Worm (Caenorhabditis elegans) whole organism, young adult: Measurements from ENCODE around the gene B0457.6.

ENCODE experiments used
- B0019.2 ChIP-seq: fragments of 200-800 bp; sonication (Bioruptor generic); conservative IDR thresholded peaks from 2 replicates; pipeline ENCODE4 v1.3.6; 2022; ENCODE audit warnings: missing genetic modification reagents, missing genetic modification characterization, missing compliant biosample characterization
- B0336.3 ChIP-seq: fragments of 200-800 bp; sonication (Bioruptor generic); IDR thresholded peaks from 2 replicates; pipeline ENCODE4 v1.3.6; 2022; ENCODE audit warnings: missing genetic modification characterization, missing compliant biosample characterization
- F10E7.11 ChIP-seq: sonication (generic microtip); optimal IDR thresholded peaks from 2 replicates; lab custom pipeline; 2017; ENCODE audit warnings: mild to moderate bottlenecking, missing genetic modification characterization, moderate library complexity, missing compliant biosample characterization
- F37B4.10 ChIP-seq: fragments of 200-800 bp; sonication (Bioruptor generic); IDR thresholded peaks from 2 replicates; pipeline ENCODE4 v1.3.6; 2022; ENCODE audit warnings: missing genetic modification characterization, missing compliant biosample characterization
- F39B2.1 ChIP-seq: fragments of 200-800 bp; sonication (Bioruptor generic); IDR thresholded peaks from 2 replicates; pipeline ENCODE4 v1.3.6; 2022; ENCODE audit warnings: missing genetic modification reagents, missing genetic modification characterization, missing compliant biosample characterization
- F49E8.2 ChIP-seq: sonication (generic microtip); optimal IDR thresholded peaks from 3 replicates; lab custom pipeline; 2017; ENCODE audit warnings: missing genetic modification characterization, mild to moderate bottlenecking, missing compliant biosample characterization, antibody characterized with exemption, moderate library complexity; ENCODE audit not compliant: insufficient read depth
- F55B11.4 ChIP-seq: sonication (generic microtip); optimal IDR thresholded peaks from 2 replicates; lab custom pipeline; 2016; ENCODE audit warnings: missing compliant biosample characterization, missing genetic modification characterization, borderline replicate concordance; ENCODE audit not compliant: insufficient read depth
- F57C9.4 ChIP-seq: sonication (generic microtip); optimal IDR thresholded peaks from 2 replicates; lab custom pipeline; 2017; ENCODE audit warnings: mild to moderate bottlenecking, missing genetic modification characterization, missing compliant biosample characterization
- T26A5.8 ChIP-seq: sonication (generic microtip); optimal IDR thresholded peaks from 2 replicates; lab custom pipeline; 2016; ENCODE audit warnings: missing genetic modification characterization, missing compliant biosample characterization
- Y53G8AR.9 ChIP-seq: fragments of 200-800 bp; sonication (Bioruptor generic); conservative IDR thresholded peaks from 2 replicates; pipeline ENCODE4 v1.3.6; 2022; ENCODE audit warnings: missing genetic modification reagents, missing genetic modification characterization, missing compliant biosample characterization
- Y56A3A.18 ChIP-seq: fragments of 200-800 bp; sonication (Bioruptor generic); IDR thresholded peaks from 2 replicates; pipeline ENCODE4 v1.3.6; 2022; ENCODE audit warnings: missing genetic modification reagents, missing genetic modification characterization, missing compliant biosample characterization
- Y95B8A.8 ChIP-seq: fragments of 200-800 bp; sonication (Bioruptor generic); IDR thresholded peaks from 2 replicates; pipeline ENCODE4 v1.3.6; 2022; ENCODE audit warnings: missing genetic modification reagents, missing genetic modification characterization, missing compliant biosample characterization
- ZK185.1 ChIP-seq: sonication (generic microtip); optimal IDR thresholded peaks from 2 replicates; lab custom pipeline; 2016; ENCODE audit warnings: mild to moderate bottlenecking, missing genetic modification characterization, missing compliant biosample characterization; ENCODE audit not compliant: poor library complexity, severe bottlenecking
- ama-1 ChIP-seq, 3 experiments: fragments of 150-350 bp in 1 of 3; sonication (generic microtip) in 2 of 3; optimal IDR thresholded peaks; 2 replicates each; lab custom pipeline; 2014 to 2018; ENCODE audit warnings: missing biosample characterization in 2 of 3, missing genetic modification characterization in 2 of 3, missing genetic modification reagents in 2 of 3
- aptf-2 ChIP-seq: fragments of 200-800 bp; sonication (Bioruptor generic); conservative IDR thresholded peaks from 2 replicates; pipeline ENCODE4 v1.3.6; 2022; ENCODE audit warnings: missing genetic modification reagents, missing genetic modification characterization, missing compliant biosample characterization
- atf-7 ChIP-seq: sonication (generic microtip); optimal IDR thresholded peaks from 2 replicates; lab custom pipeline; 2017; ENCODE audit warnings: mild to moderate bottlenecking, missing genetic modification characterization, missing compliant biosample characterization
- bed-2 ChIP-seq: fragments of 200-800 bp; sonication (Bioruptor generic); IDR thresholded peaks from 2 replicates; pipeline ENCODE4 v1.3.6; 2022; ENCODE audit warnings: missing genetic modification reagents, missing genetic modification characterization, missing compliant biosample characterization
- cebp-1 ChIP-seq, 2 experiments: fragments of 200-800 bp in 1 of 2; sonication (Bioruptor generic) in 1 of 2; sonication (generic microtip) in 1 of 2; IDR thresholded peaks in 1 of 2; optimal IDR thresholded peaks in 1 of 2; 2 replicates each; pipeline versions ENCODE4 v1.3.6 to Lab custom; 2017 to 2022; ENCODE audit warnings: missing compliant biosample characterization in 2 of 2, missing genetic modification characterization in 2 of 2, mild to moderate bottlenecking in 1 of 2, missing genetic modification reagents in 1 of 2, moderate library complexity in 1 of 2
- ceh-100 ChIP-seq: fragments of 200-800 bp; sonication (Bioruptor generic); IDR thresholded peaks from 2 replicates; pipeline ENCODE4 v1.3.6; 2022; ENCODE audit warnings: missing genetic modification reagents, missing genetic modification characterization, missing compliant biosample characterization
- egl-18 ChIP-seq: fragments of 200-800 bp; sonication (Bioruptor generic); IDR thresholded peaks from 2 replicates; pipeline ENCODE4 v1.3.6; 2022; ENCODE audit warnings: missing genetic modification reagents, missing genetic modification characterization, missing compliant biosample characterization
- fkh-3 ChIP-seq: sonication (generic microtip); optimal IDR thresholded peaks from 2 replicates; lab custom pipeline; 2016; ENCODE audit warnings: mild to moderate bottlenecking, missing genetic modification characterization, missing compliant biosample characterization
- gei-17 ChIP-seq: fragments of 200-800 bp; sonication (Bioruptor generic); optimal IDR thresholded peaks from 2 replicates; lab custom pipeline; 2018; ENCODE audit warnings: mild to moderate bottlenecking, missing genetic modification characterization, missing compliant biosample characterization
- hmg-1.2 ChIP-seq: fragments of 200-800 bp; sonication (Bioruptor generic); IDR thresholded peaks from 2 replicates; pipeline ENCODE4 v1.3.6; 2022; ENCODE audit warnings: missing genetic modification reagents, missing genetic modification characterization, missing compliant biosample characterization
- hmg-20 ChIP-seq: fragments of 200-800 bp; sonication (Bioruptor generic); IDR thresholded peaks from 2 replicates; pipeline ENCODE4 v1.3.6; 2022; ENCODE audit warnings: missing genetic modification reagents, missing genetic modification characterization, missing compliant biosample characterization
- hrde-1 ChIP-seq: sonication (generic microtip); optimal IDR thresholded peaks from 2 replicates; lab custom pipeline; 2016; ENCODE audit warnings: missing genetic modification characterization, mild to moderate bottlenecking, missing compliant biosample characterization, moderate library complexity, missing genotype, missing genetic modification reagents, borderline replicate concordance
- let-607 ChIP-seq, 2 experiments: fragments of 200-800 bp in 1 of 2; sonication (Bioruptor generic) in 1 of 2; sonication (generic microtip) in 1 of 2; optimal IDR thresholded peaks; 2 replicates each; lab custom pipeline; 2016 to 2018; ENCODE audit warnings: mild to moderate bottlenecking in 2 of 2, missing compliant biosample characterization in 2 of 2, missing genetic modification characterization in 2 of 2, moderate library complexity in 2 of 2, missing genotype in 1 of 2
- lin-40 ChIP-seq: sonication (generic microtip); optimal IDR thresholded peaks from 2 replicates; lab custom pipeline; 2016; ENCODE audit warnings: missing genetic modification characterization, mild to moderate bottlenecking, missing compliant biosample characterization, missing genotype, missing genetic modification reagents
- madf-10 ChIP-seq: sonication (generic microtip); optimal IDR thresholded peaks from 2 replicates; lab custom pipeline; 2016; ENCODE audit warnings: mild to moderate bottlenecking, missing genetic modification characterization, missing compliant biosample characterization
- madf-3 ChIP-seq: fragments of 200-800 bp; sonication (Bioruptor generic); IDR thresholded peaks from 2 replicates; pipeline ENCODE4 v1.3.6; 2022; ENCODE audit warnings: missing genetic modification reagents, missing genetic modification characterization, missing compliant biosample characterization
- mcd-1 ChIP-seq: fragments of 200-800 bp; sonication (Bioruptor generic); IDR thresholded peaks from 2 replicates; pipeline ENCODE4 v1.3.6; 2022; ENCODE audit warnings: missing genetic modification reagents, missing genetic modification characterization, missing compliant biosample characterization
- nfya-1 ChIP-seq: sonication (generic microtip); optimal IDR thresholded peaks from 2 replicates; lab custom pipeline; 2017; ENCODE audit warnings: antibody characterized with exemption, missing compliant biosample characterization, missing genetic modification characterization, borderline replicate concordance; ENCODE audit not compliant: insufficient read depth
- nfya-2 ChIP-seq: fragments of 200-800 bp; sonication (Bioruptor generic); IDR thresholded peaks from 2 replicates; pipeline ENCODE4 v1.3.6; 2022; ENCODE audit warnings: missing genetic modification reagents, missing genetic modification characterization, missing compliant biosample characterization
- nhr-179 ChIP-seq: sonication (generic microtip); optimal IDR thresholded peaks from 2 replicates; lab custom pipeline; 2016; ENCODE audit warnings: mild to moderate bottlenecking, missing genetic modification characterization, missing compliant biosample characterization
- pbrm-1 ChIP-seq: fragments of 200-800 bp; sonication (Bioruptor generic); IDR thresholded peaks from 2 replicates; pipeline ENCODE4 v1.3.6; 2022; ENCODE audit warnings: missing genetic modification reagents, missing genetic modification characterization, missing compliant biosample characterization
- rec-8 ChIP-seq, 2 experiments: sonication (generic microtip); optimal IDR thresholded peaks; 2 replicates each; lab custom pipeline; 2016; ENCODE audit warnings: mild to moderate bottlenecking in 2 of 2, missing genetic modification characterization in 2 of 2, missing genetic modification reagents in 2 of 2, missing genotype in 2 of 2, missing biosample characterization in 1 of 2, missing compliant biosample characterization in 1 of 2, moderate library complexity in 1 of 2
- sdz-38 ChIP-seq: sonication (generic microtip); optimal IDR thresholded peaks from 2 replicates; lab custom pipeline; 2016; ENCODE audit warnings: missing genotype, missing genetic modification characterization, missing compliant biosample characterization
- snpc-1.3 ChIP-seq: sonication (generic microtip); optimal IDR thresholded peaks from 2 replicates; lab custom pipeline; 2017; ENCODE audit warnings: missing genetic modification characterization, mild to moderate bottlenecking, missing compliant biosample characterization, antibody characterized with exemption, moderate library complexity, missing genotype, missing genetic modification reagents; ENCODE audit not compliant: insufficient read depth
- tlf-1 ChIP-seq: fragments of 200-800 bp; sonication (Bioruptor generic); optimal IDR thresholded peaks from 2 replicates; lab custom pipeline; 2018; ENCODE audit warnings: mild to moderate bottlenecking, missing genetic modification characterization, missing compliant biosample characterization
- unc-130 ChIP-seq: sonication (generic microtip); optimal IDR thresholded peaks from 2 replicates; lab custom pipeline; 2016; ENCODE audit warnings: missing genetic modification reagents, missing genetic modification characterization, missing compliant biosample characterization
- unc-62 ChIP-seq: fragments of 150-350 bp; optimal IDR thresholded peaks from 2 replicates; lab custom pipeline; 2014; ENCODE audit warnings: missing biosample characterization, missing genetic modification reagents, missing genetic modification characterization
- zim-3 ChIP-seq: sonication (generic microtip); optimal IDR thresholded peaks from 2 replicates; lab custom pipeline; 2017; ENCODE audit warnings: mild to moderate bottlenecking, missing genetic modification characterization, moderate library complexity, missing compliant biosample characterization
- ztf-18 ChIP-seq: sonication (generic microtip); optimal IDR thresholded peaks from 2 replicates; lab custom pipeline; 2016; ENCODE audit warnings: missing genotype, mild to moderate bottlenecking, missing genetic modification characterization, missing compliant biosample characterization
- ztf-25 ChIP-seq: fragments of 200-800 bp; sonication (Bioruptor generic); IDR thresholded peaks from 2 replicates; pipeline ENCODE4 v1.3.6; 2022; ENCODE audit warnings: missing genetic modification reagents, missing genetic modification characterization, missing compliant biosample characterization
- ztf-26 ChIP-seq: sonication (generic microtip); optimal IDR thresholded peaks from 2 replicates; lab custom pipeline; 2017; ENCODE audit warnings: missing genetic modification characterization, missing compliant biosample characterization

The B0457.6 gene

DNA sequence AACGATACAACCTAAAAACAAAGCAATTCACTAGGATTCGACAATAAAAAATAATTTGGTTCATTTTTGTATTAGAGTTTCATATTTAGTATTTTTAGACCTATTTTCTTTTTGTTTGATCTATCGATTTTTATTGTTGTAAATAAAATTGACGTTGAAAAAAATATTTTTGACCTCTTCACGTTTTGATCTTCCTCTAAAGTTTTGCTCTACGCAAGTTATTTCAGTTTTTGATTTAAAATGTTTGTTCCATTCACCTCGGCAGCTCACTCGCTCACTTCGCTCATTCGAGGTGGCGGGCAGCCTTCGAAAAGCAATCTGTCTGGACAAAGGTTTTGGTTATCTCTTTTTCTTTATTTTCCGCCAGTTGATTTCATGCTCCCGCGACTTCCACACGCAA is 8.5 kb downstream of the B0457.6 start, which contains the start of gene enol-1 (continued):
- TF ChIP-seq sdz-38 (no peak), pbrm-1 (GFP tag; lab: Robert Waterston, UW) (0 out of 2 replicates have a peak, but pooled peaks have one; percentile 19), Y95B8A.8 (GFP tag; lab: Robert Waterston, UW) (peak; percentile 80; the same call in 1 of the 2 replicates)

DNA sequence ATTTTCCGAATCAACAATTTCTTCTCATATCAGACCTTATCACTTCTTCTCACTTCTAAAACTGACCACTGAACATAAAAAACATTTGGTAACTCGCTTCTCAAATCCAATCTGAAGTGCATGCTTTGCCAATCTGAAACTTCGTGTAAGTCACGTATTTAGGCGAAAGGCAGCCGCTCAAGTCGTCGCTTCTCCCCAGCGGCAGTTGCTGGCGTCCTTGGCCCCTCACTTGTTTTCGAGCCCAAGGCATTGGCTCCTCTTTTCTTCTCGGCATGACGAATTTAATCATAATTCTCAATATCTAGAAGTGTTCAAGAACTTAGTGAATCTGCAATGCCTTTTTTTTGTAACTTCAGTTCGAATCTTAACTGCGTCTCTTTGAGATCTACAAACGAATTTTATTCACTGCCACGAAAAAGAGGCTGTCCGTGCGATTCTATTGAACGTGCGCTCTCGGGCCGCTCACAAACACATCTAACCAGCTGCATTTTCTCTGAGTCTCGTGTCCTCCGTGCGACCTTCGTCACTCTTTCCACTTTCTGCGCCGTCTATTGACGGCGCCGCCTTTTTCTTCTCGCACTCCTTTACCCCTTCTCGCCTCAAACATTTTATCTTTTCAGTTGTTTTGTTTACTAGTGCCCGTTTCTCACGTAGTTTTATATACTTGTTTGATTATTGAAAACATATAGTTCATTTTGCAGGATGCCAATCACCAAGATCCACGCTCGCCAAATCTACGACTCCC is 9.4 kb downstream of the B0457.6 start:
- no peak for TF ChIP-seq F49E8.2 (tag; lab: Kevin White, UChicago)
- no peak for TF ChIP-seq madf-3 (GFP tag; lab: Robert Waterston, UW)
- TF ChIP-seq T26A5.8 (tag; lab: Kevin White, UChicago), result no peak
- TF ChIP-seq ztf-25 (GFP tag; lab: Robert Waterston, UW), result no peak
- no peak for TF ChIP-seq nfya-2
- TF ChIP-seq ZK185.1 (tag; lab: Kevin White, UChicago), result no peak
- TF ChIP-seq F10E7.11 (tag; lab: Kevin White, UChicago), result no peak
- TF ChIP-seq Y53G8AR.9 (GFP tag; lab: Robert Waterston, UW), result no peak
- no peak for TF ChIP-seq zim-3 (tag; lab: Kevin White, UChicago)
- TF ChIP-seq aptf-2 (GFP tag; lab: Robert Waterston, UW), result no peak
- TF ChIP-seq ama-1 (optimal IDR thresholded peaks at IDR 0.05; lab: Kevin White, UChicago), result peak; percentile 61
- no peak for TF ChIP-seq ama-1 (GFP tag; optimal IDR thresholded peaks at IDR 0.05; lab: Kevin White, UChicago)
- TF ChIP-seq Y56A3A.18 (GFP tag; lab: Robert Waterston, UW), result no peak
- TF ChIP-seq let-607 (tag; optimal IDR thresholded peaks at IDR 0.05; lab: Kevin White, UChicago), result peak in 1 of 2 experiments; percentile 19
- TF ChIP-seq atf-7 (tag; lab: Kevin White, UChicago), result no peak
- TF ChIP-seq ceh-100 (GFP tag; lab: Robert Waterston, UW), result no peak
- TF ChIP-seq hmg-1.2 (GFP tag; lab: Robert Waterston, UW), result peak; percentile 44; the same call in 1 of the 2 replicates
- no peak for TF ChIP-seq snpc-1.3 (tag; lab: Kevin White, UChicago)
- no peak for TF ChIP-seq F55B11.4 (tag; lab: Kevin White, UChicago)
- no peak for TF ChIP-seq fkh-3 (tag; lab: Kevin White, UChicago)
- peak; percentile 19 for TF ChIP-seq ztf-18
- no peak for TF ChIP-seq egl-18 (GFP tag; lab: Robert Waterston, UW)
- no peak for TF ChIP-seq hmg-20 (GFP tag; lab: Robert Waterston, UW)
- no peak for TF ChIP-seq tlf-1 (GFP tag; lab: Kevin White, UChicago)
- no peak for TF ChIP-seq unc-130
- TF ChIP-seq nhr-179 (tag; lab: Kevin White, UChicago), result no peak
- no peak for TF ChIP-seq B0019.2 (GFP tag; lab: Robert Waterston, UW)
- TF ChIP-seq F39B2.1, result no peak
- TF ChIP-seq mcd-1 (GFP tag; lab: Robert Waterston, UW), result 0 out of 2 replicates have a peak, but pooled peaks have one; percentile 18
- TF ChIP-seq rec-8 (tag; optimal IDR thresholded peaks at IDR 0.05; lab: Kevin White, UChicago), result no peak
- no peak for TF ChIP-seq gei-17 (GFP tag; lab: Kevin White, UChicago)
- no peak for TF ChIP-seq bed-2 (GFP tag; lab: Robert Waterston, UW)
- no peak for TF ChIP-seq F57C9.4
- no peak for TF ChIP-seq nfya-1 (tag; lab: Kevin White, UChicago)
- TF ChIP-seq cebp-1 (GFP tag; IDR thresholded peaks at IDR 0.05; lab: Robert Waterston, UW), result no peak
- TF ChIP-seq cebp-1 (tag; optimal IDR thresholded peaks at IDR 0.05; lab: Kevin White, UChicago), result peak; percentile 41
- no peak for TF ChIP-seq hrde-1 (tag; lab: Kevin White, UChicago)
- no peak for TF ChIP-seq unc-62
- no peak for TF ChIP-seq lin-40 (tag; lab: Kevin White, UChicago)
- no peak for TF ChIP-seq B0336.3 (GFP tag; lab: Robert Waterston, UW)
- no peak for TF ChIP-seq ztf-26 (tag; lab: Kevin White, UChicago)
- no peak for TF ChIP-seq madf-10 (tag; lab: Kevin White, UChicago)
- no peak for TF ChIP-seq F37B4.10 (GFP tag; lab: Robert Waterston, UW)
